Fruit fly (Drosophila melanogaster): Measurements from ENCODE around the gene Eig71Ea.

Gene Eig71Ea

dm6 chr3L:15672800-15673199 is 23.3 kb upstream of the Eig71Ea start:
- no peak for TF ChIP-seq noc (tag; optimal IDR thresholded peaks at IDR 0.05)

DNA sequence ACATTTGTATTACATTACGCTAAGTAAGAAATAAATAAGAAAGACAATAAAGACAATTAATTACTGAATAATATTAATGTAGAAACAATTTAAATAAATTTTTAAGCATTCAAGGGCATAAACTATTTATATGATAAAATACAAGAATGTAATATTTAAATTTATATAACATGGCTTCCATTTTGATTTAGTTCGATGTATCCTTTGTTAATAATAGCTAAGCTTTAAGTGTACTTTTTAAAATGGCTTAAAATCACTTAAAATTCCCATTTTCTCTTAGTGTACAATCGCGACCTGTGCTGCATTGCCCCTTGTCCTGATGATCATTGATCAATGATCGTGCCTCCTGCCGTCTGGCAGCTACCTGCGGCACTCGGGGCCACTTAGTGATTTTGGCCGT is 21.0 kb upstream of the Eig71Ea start:
- no peak for TF ChIP-seq noc (tag; optimal IDR thresholded peaks at IDR 0.05)

DNA sequence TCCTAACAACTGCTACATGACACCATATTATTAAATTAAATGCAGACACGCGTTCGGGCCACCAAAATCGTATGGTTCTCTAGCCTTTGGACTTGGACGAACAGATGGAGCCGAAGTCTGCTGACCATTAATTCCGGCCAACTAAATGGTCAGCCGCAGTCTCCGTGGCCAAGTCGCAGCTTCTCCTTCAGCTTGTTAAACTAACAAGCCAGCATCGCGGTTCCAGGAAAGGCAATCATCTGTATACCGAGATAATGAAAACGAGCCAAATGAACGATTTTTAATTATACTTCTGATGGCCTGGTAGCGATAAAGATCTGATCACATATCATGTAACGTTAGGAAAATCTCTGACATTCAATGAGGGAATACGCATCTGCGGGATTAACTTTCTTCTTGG is 20.5 kb upstream of the Eig71Ea start:
- TF ChIP-seq noc (tag; optimal IDR thresholded peaks at IDR 0.05) = no peak

dm6 chr3L:15665741-15666140 is 16.3 kb upstream of the Eig71Ea start:
- TF ChIP-seq noc (tag; optimal IDR thresholded peaks at IDR 0.05) = no peak

- TF ChIP-seq noc (tag; optimal IDR thresholded peaks at IDR 0.05) = no peak
These were observed 14.8 kb upstream of the Eig71Ea start for dm6 chr3L:15664199-15664794.

dm6 chr3L:15662510-15662909 is 13.0 kb upstream of the Eig71Ea start:
- TF ChIP-seq noc (tag; optimal IDR thresholded peaks at IDR 0.05) = no peak

- TF ChIP-seq noc (tag; optimal IDR thresholded peaks at IDR 0.05) = no peak
These were observed 12.1 kb upstream of the Eig71Ea start, which contains the start of gene CG43082 for dm6 chr3L:15661567-15661966. Gene CG43082, plus strand, starts transcription at chr3L:15661867.

DNA sequence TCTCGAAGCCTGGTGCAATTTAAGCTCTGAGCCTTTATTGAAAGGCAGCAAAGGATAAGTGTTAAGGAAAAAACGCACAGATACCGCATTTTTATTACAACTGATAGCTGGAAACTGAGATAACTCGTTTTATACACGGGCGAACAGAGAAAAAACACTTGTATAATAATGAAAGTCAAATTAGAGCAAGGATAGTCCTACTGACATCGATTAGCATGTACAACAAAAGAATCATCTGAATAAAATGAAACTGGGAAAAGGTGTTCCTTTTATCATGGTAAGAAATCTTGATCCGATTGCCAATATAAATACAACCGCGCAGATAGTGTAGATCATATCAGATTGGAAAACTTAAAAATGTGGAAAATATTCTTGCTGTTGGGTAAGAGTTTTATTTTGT is 11.5 kb upstream of the Eig71Ea start, which contains the start of the genes Eig71Ej and Eig71Ek:
Gene Eig71Ej, minus strand, starts transcription at position 101 of the 400 bp plus-strand sequence.
Gene Eig71Ek, plus strand, starts transcription at position 334 of the 400 bp plus-strand sequence.
- no peak for TF ChIP-seq noc (tag; optimal IDR thresholded peaks at IDR 0.05)

dm6 chr3L:15659341-15659740 is 9.9 kb upstream of the Eig71Ea start, which contains the start of the genes Eig71Eh and Eig71Ei:
Gene Eig71Eh, minus strand, starts transcription at chr3L:15659441.
Gene Eig71Ei, plus strand, starts transcription at chr3L:15659707.
- no peak for TF ChIP-seq noc (tag; optimal IDR thresholded peaks at IDR 0.05)

- no peak for TF ChIP-seq noc (tag; optimal IDR thresholded peaks at IDR 0.05)
These were observed 7.8 kb upstream of the Eig71Ea start, which contains the start of the genes Eig71Ef and Eig71Eg for dm6 chr3L:15657290-15657689. Gene Eig71Ef, minus strand, starts transcription at chr3L:15657390. Gene Eig71Eg, plus strand, starts transcription at chr3L:15657628.

DNA sequence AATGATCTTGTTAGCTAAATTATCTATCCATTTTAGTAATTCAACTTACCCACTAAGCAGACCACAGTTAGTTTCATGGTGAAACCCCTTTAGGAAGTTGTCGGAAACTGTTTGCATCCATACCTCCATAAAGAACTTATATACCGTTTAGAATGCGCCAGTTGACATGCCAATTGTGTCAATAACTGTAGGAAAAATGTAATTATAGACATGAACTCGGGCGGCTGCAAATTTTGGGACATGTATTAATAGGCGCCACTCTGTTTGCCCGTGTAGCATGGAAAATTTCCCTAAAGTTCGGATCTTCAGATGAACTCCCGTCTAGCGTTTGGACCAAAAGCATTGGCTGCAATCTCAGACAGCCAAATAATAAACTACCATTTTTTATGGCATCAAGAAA is 6.4 kb upstream of the Eig71Ea start, which contains the start of gene Eig71Ee:
Gene Eig71Ee, minus strand, starts transcription at position 101 of the 400 bp plus-strand sequence.
- TF ChIP-seq noc (tag; optimal IDR thresholded peaks at IDR 0.05) = no peak

DNA sequence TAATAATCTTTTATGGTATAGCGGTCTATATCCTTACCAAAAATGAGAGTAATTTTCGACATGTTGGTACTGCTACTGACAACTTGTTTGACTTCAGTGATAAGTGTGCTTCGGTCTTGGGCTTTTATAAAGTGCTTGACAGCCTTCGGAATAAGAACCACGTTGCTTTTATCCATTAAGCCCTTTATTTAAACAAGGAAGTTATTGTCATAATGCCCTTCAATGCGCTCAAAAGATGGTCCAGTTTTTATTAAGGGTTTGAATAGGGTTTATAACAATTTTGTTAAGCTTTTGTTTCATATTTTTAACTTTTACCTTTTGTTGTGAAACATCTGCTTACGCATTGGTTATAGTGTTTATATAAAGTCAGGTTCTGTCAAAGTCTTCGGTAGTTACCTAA is 2.7 kb upstream of the Eig71Ea start, which contains the start of the genes Eig71Ec and Eig71Ed:
Gene Eig71Ec, minus strand, starts transcription at position 101 of the 400 bp plus-strand sequence.
Gene Eig71Ed, plus strand, starts transcription at position 384 of the 400 bp plus-strand sequence.
- TF ChIP-seq noc (tag; optimal IDR thresholded peaks at IDR 0.05) = no peak

- no peak for TF ChIP-seq noc (tag; optimal IDR thresholded peaks at IDR 0.05)
These were observed 1.1 kb upstream of the Eig71Ea start, which contains the start of gene CG43084 for dm6 chr3L:15650552-15650951. Gene CG43084, plus strand, starts transcription at chr3L:15650852.

- no peak for TF ChIP-seq noc (tag; optimal IDR thresholded peaks at IDR 0.05)
These were observed 1.5 kb downstream of the Eig71Ea start, which contains the start of the genes comm3 and CG43083 for dm6 chr3L:15647712-15648621. Gene comm3, minus strand, starts transcription at chr3L:15647762. Gene CG43083, plus strand, starts transcription at chr3L:15648571.

- TF ChIP-seq noc (tag; optimal IDR thresholded peaks at IDR 0.05) = no peak
These were observed 3.3 kb downstream of the Eig71Ea start for dm6 chr3L:15646182-15646581.

DNA sequence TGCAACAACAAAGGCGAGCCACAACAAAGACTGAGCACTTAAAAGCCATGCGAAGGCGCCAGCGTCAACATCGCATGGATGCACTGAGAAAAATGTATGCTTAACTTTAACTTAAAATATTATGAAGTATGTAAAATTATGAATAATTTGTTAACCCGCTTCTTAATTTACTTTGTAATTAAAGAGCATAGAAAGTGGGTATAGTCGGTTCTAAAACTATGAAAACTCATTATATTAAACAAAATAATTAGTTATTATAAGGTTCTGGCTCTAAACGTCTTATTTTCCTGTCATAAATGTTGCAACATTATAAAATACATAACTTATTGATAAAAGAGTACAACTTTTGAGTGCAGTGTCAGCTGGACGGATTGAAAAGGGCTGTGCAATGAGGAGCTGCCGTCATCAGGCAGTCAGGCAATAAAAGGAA is 7.9 kb downstream of the Eig71Ea start:
- no peak for TF ChIP-seq noc (tag; optimal IDR thresholded peaks at IDR 0.05)

Data from whole organism, larva.